Fruit fly (Drosophila melanogaster): Measurements from ENCODE around the gene Syx1A.

- no peak for TF ChIP-seq psq (optimal IDR thresholded peaks at IDR 0.05)
- peak; percentile 55 for TF ChIP-seq Dll (optimal IDR thresholded peaks at IDR 0.05)
- no peak for TF ChIP-seq usp (GFP tag; optimal IDR thresholded peaks at IDR 0.05)
- no peak for TF ChIP-seq CG8478 (optimal IDR thresholded peaks at IDR 0.05)
- no peak for TF ChIP-seq pan (optimal IDR thresholded peaks at IDR 0.05)
Measured at dm6 chr3R:24143372-24143771, 37.8 kb upstream of the Syx1A start.
